Fruit fly (Drosophila melanogaster) whole organism, embryonic: ENCODE results near the gene Ant2.

Experiments used
- Ada2b ChIP-seq: fragments of 200-800 bp; sonication (Bioruptor generic); IDR thresholded peaks from 2 replicates; pipeline ENCODE4 v1.3.6; 2022; ENCODE audit warnings: missing biosample characterization, missing genetic modification characterization
- Bdp1 ChIP-seq: fragments of 200-800 bp; sonication (Bioruptor generic); optimal IDR thresholded peaks from 3 replicates; lab custom pipeline; 2016; ENCODE audit warnings: missing biosample characterization, missing genetic modification characterization
- CG10147 ChIP-seq: fragments of 200-800 bp; sonication (Bioruptor generic); optimal IDR thresholded peaks from 2 replicates; lab custom pipeline; 2019; ENCODE audit warnings: missing biosample characterization, mild to moderate bottlenecking, missing genetic modification characterization, moderate library complexity
- CG10366 ChIP-seq: fragments of 200-800 bp; sonication (Bioruptor generic); IDR thresholded peaks from 2 replicates; pipeline ENCODE4 v1.3.6; 2022; ENCODE audit warnings: missing biosample characterization, missing genetic modification characterization
- CG14014 ChIP-seq: fragments of 200-800 bp; sonication (Bioruptor generic); IDR thresholded peaks from 2 replicates; pipeline ENCODE4 v1.3.6; 2022; ENCODE audit warnings: missing biosample characterization, missing genetic modification characterization
- CG17568 ChIP-seq: fragments of 200-800 bp; sonication (Bioruptor generic); optimal IDR thresholded peaks from 2 replicates; lab custom pipeline; 2018; ENCODE audit warnings: missing biosample characterization, mild to moderate bottlenecking, missing genetic modification characterization, moderate library complexity
- CG18262 ChIP-seq: fragments of 200-800 bp; optimal IDR thresholded peaks from 3 replicates; lab custom pipeline; 2019; ENCODE audit warnings: missing biosample characterization, mild to moderate bottlenecking, missing genetic modification characterization, moderate library complexity
- CG2678 ChIP-seq: fragments of 200-800 bp; sonication (Bioruptor generic); optimal IDR thresholded peaks from 3 replicates; lab custom pipeline; 2019; ENCODE audit warnings: missing biosample characterization, mild to moderate bottlenecking, missing genetic modification characterization, moderate library complexity
- CG3838 ChIP-seq: fragments of 200-800 bp; sonication (Bioruptor generic); optimal IDR thresholded peaks from 3 replicates; lab custom pipeline; 2016; ENCODE audit warnings: missing biosample characterization, missing genetic modification characterization
- CG4360 ChIP-seq: fragments of 200-800 bp; sonication (Bioruptor generic); IDR thresholded peaks from 2 replicates; pipeline ENCODE4 v1.3.6; 2022; ENCODE audit warnings: missing biosample characterization, missing genetic modification characterization
- CG4424 ChIP-seq: fragments of 200-800 bp; sonication (Bioruptor generic); optimal IDR thresholded peaks from 3 replicates; lab custom pipeline; 2016; ENCODE audit warnings: missing biosample characterization, missing genetic modification characterization
- CG4617 ChIP-seq: fragments of 200-800 bp; sonication (Bioruptor generic); optimal IDR thresholded peaks from 3 replicates; lab custom pipeline; 2016; ENCODE audit warnings: missing biosample characterization, missing genetic modification characterization, borderline replicate concordance
- CG6791 ChIP-seq: fragments of 200-800 bp; sonication (Bioruptor generic); IDR thresholded peaks from 3 replicates; pipeline ENCODE4 v1.3.6; 2022; ENCODE audit warnings: missing biosample characterization, missing genetic modification characterization; ENCODE audit not compliant: partially characterized antibody
- CG7372 ChIP-seq: fragments of 200-800 bp; sonication (Bioruptor generic); IDR thresholded peaks from 2 replicates; pipeline ENCODE4 v1.3.6; 2022; ENCODE audit warnings: missing biosample characterization, missing genetic modification characterization
- CG8089 ChIP-seq: fragments of 200-800 bp; sonication (Bioruptor generic); optimal IDR thresholded peaks from 3 replicates; lab custom pipeline; 2016; ENCODE audit warnings: missing biosample characterization, missing genetic modification characterization
- CG8388 ChIP-seq: fragments of 200-800 bp; sonication (Bioruptor generic); optimal IDR thresholded peaks from 2 replicates; lab custom pipeline; 2019; ENCODE audit warnings: missing biosample characterization, mild to moderate bottlenecking, missing genetic modification characterization, moderate library complexity
- CG8478 ChIP-seq: fragments of >200 bp; optimal IDR thresholded peaks from 2 replicates; lab custom pipeline; 2018
- CG8765 ChIP-seq: fragments of 200-800 bp; sonication (Bioruptor generic); IDR thresholded peaks from 2 replicates; pipeline ENCODE4 v1.3.6; 2022; ENCODE audit warnings: missing biosample characterization, missing genetic modification characterization
- CG9609 ChIP-seq: fragments of 200-800 bp; sonication (Bioruptor generic); optimal IDR thresholded peaks from 3 replicates; lab custom pipeline; 2016; ENCODE audit warnings: missing biosample characterization, missing genetic modification characterization
- CHES-1-like ChIP-seq: fragments of 200-800 bp; sonication (Bioruptor generic); optimal IDR thresholded peaks from 2 replicates; lab custom pipeline; 2016; ENCODE audit warnings: missing biosample characterization, missing genetic modification characterization
- Dek ChIP-seq: fragments of 200-800 bp; sonication (Bioruptor generic); optimal IDR thresholded peaks from 3 replicates; lab custom pipeline; 2019; ENCODE audit warnings: missing biosample characterization, mild to moderate bottlenecking, missing genetic modification characterization, moderate library complexity
- Elba2 ChIP-seq: fragments of 200-800 bp; sonication (Bioruptor generic); optimal IDR thresholded peaks from 3 replicates; lab custom pipeline; 2016; ENCODE audit warnings: missing biosample characterization, missing genetic modification characterization
- Ets97D ChIP-seq: fragments of 200-800 bp; sonication (Bioruptor generic); optimal IDR thresholded peaks from 3 replicates; lab custom pipeline; 2016; ENCODE audit warnings: missing biosample characterization, missing genetic modification characterization
- HLHmδ ChIP-seq: fragments of 200-800 bp; sonication (Bioruptor generic); optimal IDR thresholded peaks from 2 replicates; lab custom pipeline; 2018; ENCODE audit warnings: missing biosample characterization, mild to moderate bottlenecking, missing genetic modification characterization, moderate library complexity
- Hand ChIP-seq: fragments of 200-800 bp; sonication (Bioruptor generic); optimal IDR thresholded peaks from 2 replicates; lab custom pipeline; 2017; ENCODE audit warnings: mild to moderate bottlenecking, missing biosample characterization, missing genetic modification reagents, missing genetic modification characterization
- Hr39 ChIP-seq: fragments of >200 bp; optimal IDR thresholded peaks from 2 replicates; lab custom pipeline; 2017
- Jarid2 ChIP-seq: fragments of 200-800 bp; sonication (Bioruptor generic); optimal IDR thresholded peaks from 3 replicates; lab custom pipeline; 2017; ENCODE audit warnings: mild to moderate bottlenecking, missing biosample characterization, missing genetic modification reagents, missing genetic modification characterization
- Lim3 ChIP-seq: fragments of 200-800 bp; sonication (Bioruptor generic); IDR thresholded peaks from 2 replicates; pipeline ENCODE4 v1.3.6; 2022; ENCODE audit warnings: missing biosample characterization, missing genetic modification characterization
- NFAT ChIP-seq: fragments of 200-800 bp; sonication (Bioruptor generic); IDR thresholded peaks from 2 replicates; pipeline ENCODE4 v1.3.6; 2022; ENCODE audit warnings: missing biosample characterization, missing genetic modification characterization
- Neu2 ChIP-seq: fragments of 200-800 bp; sonication (Bioruptor generic); optimal IDR thresholded peaks from 3 replicates; lab custom pipeline; 2016; ENCODE audit warnings: missing biosample characterization, missing genetic modification characterization, borderline replicate concordance
- Optix ChIP-seq: fragments of 200-800 bp; sonication (Bioruptor generic); IDR thresholded peaks from 3 replicates; pipeline ENCODE4 v1.3.6; 2022; ENCODE audit warnings: missing biosample characterization, missing genetic modification characterization
- Pdp1 ChIP-seq, 2 experiments: fragments of 200-800 bp; sonication (Bioruptor generic); optimal IDR thresholded peaks; 3 replicates each; lab custom pipeline; 2016; ENCODE audit warnings: missing biosample characterization in 2 of 2, missing genetic modification characterization in 2 of 2, mild to moderate bottlenecking in 1 of 2, moderate library complexity in 1 of 2
- Sox102F ChIP-seq: fragments of 200-800 bp; sonication (Bioruptor generic); optimal IDR thresholded peaks from 2 replicates; lab custom pipeline; 2018; ENCODE audit warnings: missing biosample characterization, mild to moderate bottlenecking, missing genetic modification characterization, moderate library complexity
- Taf1 ChIP-seq: fragments of 200-800 bp; sonication (Bioruptor generic); IDR thresholded peaks from 2 replicates; pipeline ENCODE4 v1.3.6; 2022; ENCODE audit warnings: missing biosample characterization, missing genetic modification characterization
- bowl ChIP-seq: fragments of 200-800 bp; sonication (Bioruptor generic); IDR thresholded peaks from 2 replicates; pipeline ENCODE4 v1.3.6; 2022; ENCODE audit warnings: missing biosample characterization, missing genetic modification characterization
- btn ChIP-seq: fragments of 200-800 bp; sonication (Bioruptor generic); optimal IDR thresholded peaks from 2 replicates; lab custom pipeline; 2016; ENCODE audit warnings: missing biosample characterization, missing genetic modification characterization
- cas ChIP-seq: fragments of 200-800 bp; sonication (Bioruptor generic); IDR thresholded peaks from 2 replicates; pipeline ENCODE4 v1.3.6; 2022; ENCODE audit warnings: missing biosample characterization, missing genetic modification characterization
- cwo ChIP-seq: fragments of 200-800 bp; sonication (Bioruptor generic); optimal IDR thresholded peaks from 3 replicates; lab custom pipeline; 2017; ENCODE audit warnings: missing biosample characterization, missing genetic modification characterization, mild to moderate bottlenecking, moderate library complexity, missing genetic modification reagents
- dimm ChIP-seq: fragments of 200-800 bp; sonication (Bioruptor generic); IDR thresholded peaks from 2 replicates; pipeline ENCODE4 v1.3.6; 2022; ENCODE audit warnings: missing biosample characterization, missing genetic modification characterization
- emc ChIP-seq: fragments of 200-800 bp; sonication (Bioruptor generic); optimal IDR thresholded peaks from 2 replicates; lab custom pipeline; 2016; ENCODE audit warnings: missing biosample characterization, missing genetic modification characterization
- exex ChIP-seq: fragments of 200-800 bp; sonication (Bioruptor generic); optimal IDR thresholded peaks from 4 replicates; lab custom pipeline; 2018; ENCODE audit warnings: missing biosample characterization, mild to moderate bottlenecking, missing genetic modification characterization, moderate library complexity
- lbe ChIP-seq: fragments of 200-800 bp; sonication (Bioruptor generic); optimal IDR thresholded peaks from 2 replicates; lab custom pipeline; 2016; ENCODE audit warnings: missing biosample characterization, mild to moderate bottlenecking, missing genetic modification characterization
- org-1 ChIP-seq: fragments of 200-800 bp; sonication (Bioruptor generic); optimal IDR thresholded peaks from 2 replicates; lab custom pipeline; 2017; ENCODE audit warnings: missing biosample characterization, missing genetic modification characterization
- prd ChIP-seq, 3 experiments: fragments of >200 bp in 2 of 3; fragments of 200-800 bp in 1 of 3; sonication (Bioruptor generic) in 1 of 3; optimal IDR thresholded peaks in 2 of 3; IDR thresholded peaks in 1 of 3; 2 replicates in 2 of 3; 3 replicates in 1 of 3; pipeline versions ENCODE4 v1.3.6 to Lab custom; 2017 to 2022; ENCODE audit warnings: missing biosample characterization in 1 of 3, missing genetic modification characterization in 1 of 3
- ro ChIP-seq: fragments of 200-800 bp; sonication (Bioruptor generic); IDR thresholded peaks from 2 replicates; pipeline ENCODE4 v1.3.6; 2022; ENCODE audit warnings: missing biosample characterization, missing genetic modification characterization
- slou ChIP-seq: fragments of 200-800 bp; sonication (Bioruptor generic); optimal IDR thresholded peaks from 3 replicates; lab custom pipeline; 2016; ENCODE audit warnings: missing biosample characterization, missing genetic modification characterization
- sr ChIP-seq: fragments of 200-800 bp; sonication (Bioruptor generic); IDR thresholded peaks from 3 replicates; pipeline ENCODE4 v1.3.6; 2022; ENCODE audit warnings: missing biosample characterization, missing genetic modification characterization
- tio ChIP-seq: fragments of 200-800 bp; sonication (Bioruptor generic); optimal IDR thresholded peaks from 2 replicates; lab custom pipeline; 2017; ENCODE audit warnings: missing biosample characterization, missing genetic modification characterization, inconsistent platforms
- tup ChIP-seq: fragments of 200-800 bp; sonication (Bioruptor generic); optimal IDR thresholded peaks from 2 replicates; lab custom pipeline; 2016; ENCODE audit warnings: missing biosample characterization, mild to moderate bottlenecking, missing genetic modification characterization, moderate library complexity
- vfl ChIP-seq: fragments of 200-800 bp; sonication (Bioruptor generic); optimal IDR thresholded peaks from 2 replicates; lab custom pipeline; 2016; ENCODE audit warnings: missing biosample characterization, missing genetic modification characterization
- zf30C ChIP-seq: fragments of 200-800 bp; sonication (Bioruptor generic); optimal IDR thresholded peaks from 3 replicates; lab custom pipeline; 2018; ENCODE audit warnings: missing biosample characterization, mild to moderate bottlenecking, missing genetic modification characterization

Gene Ant2

dm6 chrX:10768043-10768674 is 18.5 kb downstream of the Ant2 start, which contains the start of the genes Atg8a and BTBD9 (continued):
- TF ChIP-seq Elba2 (GFP tag; lab: Kevin White, UChicago) (peak; percentile 37), Lim3 (GFP tag; lab: Robert Waterston, UW) (no peak), lbe (GFP tag; lab: Kevin White, UChicago) (no peak), Hand (GFP tag; lab: Kevin White, UChicago) (no peak), CG14014 (GFP tag; lab: Robert Waterston, UW) (no peak), CG3838 (no peak), sr (GFP tag; lab: Robert Waterston, UW) (no peak), CG8478 (peak; percentile 85), Ada2b (GFP tag; lab: Robert Waterston, UW) (no peak), dimm (no peak), CG8765 (no peak), Ets97D (peak; percentile 97), CG17568 (GFP tag; lab: Kevin White, UChicago) (no peak), Dek (tag; lab: Kevin White, UChicago) (no peak), CG8089 (GFP tag; lab: Kevin White, UChicago) (peak; percentile 31), CG7372 (GFP tag; lab: Robert Waterston, UW) (no peak), CG4360 (GFP tag; lab: Robert Waterston, UW) (peak; percentile 30; the same call in 1 of the 2 replicates), CG4617 (GFP tag; lab: Kevin White, UChicago) (no peak), Neu2 (GFP tag; lab: Kevin White, UChicago) (no peak), slou (GFP tag; lab: Kevin White, UChicago) (no peak), CG6791 (GFP tag; lab: Robert Waterston, UW) (peak; percentile 80; the same call in 2 of the 3 replicates), ro (GFP tag; lab: Robert Waterston, UW) (no peak), CG4424 (no peak), Hr39 (no peak), emc (peak; percentile 25), Taf1 (GFP tag; lab: Robert Waterston, UW) (no peak), vfl (GFP tag; lab: Kevin White, UChicago) (no peak), CHES-1-like (GFP tag; lab: Kevin White, UChicago) (peak; percentile 51), zf30C (GFP tag; lab: Kevin White, UChicago) (no peak), Optix (GFP tag; lab: Robert Waterston, UW) (no peak), CG10366 (0 out of 2 replicates have a peak, but pooled peaks have one; percentile 12), CG8388 (GFP tag; lab: Kevin White, UChicago) (no peak), CG2678 (tag; lab: Kevin White, UChicago) (no peak), CG10147 (GFP tag; lab: Kevin White, UChicago) (peak; percentile 36), exex (no peak), Jarid2 (peak; percentile 31), NFAT (no peak), CG18262 (tag; lab: Kevin White, UChicago) (no peak), cwo (GFP tag; lab: Kevin White, UChicago) (peak; percentile 18), Pdp1 (GFP tag; optimal IDR thresholded peaks at IDR 0.05; lab: Kevin White, UChicago) (peak in 1 of 2 experiments; percentile 74), prd (optimal IDR thresholded peaks at IDR 0.05; lab: Kevin White, UChicago) (no peak), prd (GFP tag; IDR thresholded peaks at IDR 0.05; lab: Robert Waterston, UW) (no peak), Sox102F (no peak), tio (GFP tag; lab: Kevin White, UChicago) (no peak), CG9609 (GFP tag; lab: Kevin White, UChicago) (no peak), Bdp1 (no peak), btn (GFP tag; lab: Kevin White, UChicago) (no peak), tup (GFP tag; lab: Kevin White, UChicago) (no peak), org-1 (GFP tag; lab: Kevin White, UChicago) (no peak), bowl (GFP tag; lab: Robert Waterston, UW) (no peak), cas (GFP tag; lab: Robert Waterston, UW) (no peak), HLHmδ (GFP tag; lab: Kevin White, UChicago) (no peak)
